Worm (Caenorhabditis elegans) whole organism, young adult: ENCODE data around the gene sri-24.
"Not testable (repeated sequence)": the region's sequence is repeated elsewhere in the genome, so short reads cannot be mapped to it uniquely, and the experiment has no call there.

ENCODE experiments used
- C17E4.6 ChIP-seq: fragments of 200-800 bp; sonication (Bioruptor generic); IDR thresholded peaks from 2 replicates; pipeline ENCODE4 v1.3.6; 2022; ENCODE audit warnings: missing genetic modification reagents, missing genetic modification characterization, missing compliant biosample characterization
- F55B11.4 ChIP-seq: sonication (generic microtip); optimal IDR thresholded peaks from 2 replicates; lab custom pipeline; 2016; ENCODE audit warnings: missing compliant biosample characterization, missing genetic modification characterization, borderline replicate concordance; ENCODE audit not compliant: insufficient read depth
- T26A5.8 ChIP-seq: sonication (generic microtip); optimal IDR thresholded peaks from 2 replicates; lab custom pipeline; 2016; ENCODE audit warnings: missing genetic modification characterization, missing compliant biosample characterization
- Y53F4B.3 ChIP-seq: fragments of 200-800 bp; sonication (Bioruptor generic); IDR thresholded peaks from 2 replicates; pipeline ENCODE4 v1.3.6; 2022; ENCODE audit warnings: missing genetic modification reagents, missing genetic modification characterization, missing compliant biosample characterization
- ama-1 ChIP-seq, 3 experiments: fragments of 150-350 bp in 1 of 3; sonication (generic microtip) in 2 of 3; optimal IDR thresholded peaks; 2 replicates each; lab custom pipeline; 2014 to 2018; ENCODE audit warnings: missing biosample characterization in 2 of 3, missing genetic modification characterization in 2 of 3, missing genetic modification reagents in 2 of 3
- athp-1 ChIP-seq: sonication (generic microtip); optimal IDR thresholded peaks from 2 replicates; lab custom pipeline; 2017; ENCODE audit warnings: mild to moderate bottlenecking, missing genetic modification characterization, missing compliant biosample characterization
- attf-3 ChIP-seq: fragments of 200-800 bp; sonication (Bioruptor generic); conservative IDR thresholded peaks from 2 replicates; pipeline ENCODE4 v1.3.6; 2022; ENCODE audit warnings: missing genetic modification reagents, missing genetic modification characterization, missing compliant biosample characterization
- ccch-3 ChIP-seq: fragments of 200-800 bp; sonication (Bioruptor generic); optimal IDR thresholded peaks from 2 replicates; lab custom pipeline; 2018; ENCODE audit warnings: mild to moderate bottlenecking, missing genetic modification characterization, missing compliant biosample characterization
- ceh-100 ChIP-seq: fragments of 200-800 bp; sonication (Bioruptor generic); IDR thresholded peaks from 2 replicates; pipeline ENCODE4 v1.3.6; 2022; ENCODE audit warnings: missing genetic modification reagents, missing genetic modification characterization, missing compliant biosample characterization
- ceh-58 ChIP-seq: fragments of 200-800 bp; sonication (Bioruptor generic); IDR thresholded peaks from 2 replicates; pipeline ENCODE4 v1.3.6; 2022; ENCODE audit warnings: missing genetic modification characterization, missing compliant biosample characterization
- die-1 ChIP-seq: sonication (generic microtip); optimal IDR thresholded peaks from 2 replicates; lab custom pipeline; 2016; ENCODE audit warnings: missing genotype, mild to moderate bottlenecking, missing genetic modification characterization, missing compliant biosample characterization
- dox-1 ChIP-seq: fragments of 200-800 bp; sonication (Bioruptor generic); IDR thresholded peaks from 2 replicates; pipeline ENCODE4 v1.3.6; 2022; ENCODE audit warnings: missing genetic modification reagents, missing genetic modification characterization, missing compliant biosample characterization
- dpff-1 ChIP-seq: sonication (generic microtip); optimal IDR thresholded peaks from 2 replicates; lab custom pipeline; 2017; ENCODE audit warnings: mild to moderate bottlenecking, missing genetic modification characterization, missing compliant biosample characterization
- egl-44 ChIP-seq: fragments of 200-800 bp; sonication (Bioruptor generic); IDR thresholded peaks from 2 replicates; pipeline ENCODE4 v1.3.6; 2022; ENCODE audit warnings: missing genetic modification reagents, missing genetic modification characterization, missing compliant biosample characterization
- egrh-3 ChIP-seq: fragments of 200-800 bp; sonication (Bioruptor generic); IDR thresholded peaks from 2 replicates; pipeline ENCODE4 v1.3.6; 2022; ENCODE audit warnings: missing genetic modification reagents, missing genetic modification characterization, missing compliant biosample characterization
- hlh-26 ChIP-seq: fragments of 200-800 bp; sonication (Bioruptor generic); conservative IDR thresholded peaks from 2 replicates; pipeline ENCODE4 v1.3.6; 2022; ENCODE audit warnings: missing genetic modification reagents, missing genetic modification characterization, missing compliant biosample characterization
- hmg-20 ChIP-seq: fragments of 200-800 bp; sonication (Bioruptor generic); IDR thresholded peaks from 2 replicates; pipeline ENCODE4 v1.3.6; 2022; ENCODE audit warnings: missing genetic modification reagents, missing genetic modification characterization, missing compliant biosample characterization
- lir-1 ChIP-seq: fragments of 200-800 bp; sonication (Bioruptor generic); conservative IDR thresholded peaks from 2 replicates; pipeline ENCODE4 v1.3.6; 2022; ENCODE audit warnings: missing genetic modification reagents, missing genetic modification characterization, missing compliant biosample characterization
- lsl-1 ChIP-seq: fragments of 200-800 bp; sonication (Bioruptor generic); optimal IDR thresholded peaks from 2 replicates; lab custom pipeline; 2018; ENCODE audit warnings: mild to moderate bottlenecking, missing genetic modification characterization, moderate library complexity, missing compliant biosample characterization
- madf-10 ChIP-seq: sonication (generic microtip); optimal IDR thresholded peaks from 2 replicates; lab custom pipeline; 2016; ENCODE audit warnings: mild to moderate bottlenecking, missing genetic modification characterization, missing compliant biosample characterization
- madf-6 ChIP-seq: fragments of 200-800 bp; sonication (Bioruptor generic); IDR thresholded peaks from 2 replicates; pipeline ENCODE4 v1.3.6; 2022; ENCODE audit warnings: missing genetic modification reagents, missing genetic modification characterization, missing compliant biosample characterization
- nfya-1 ChIP-seq: sonication (generic microtip); optimal IDR thresholded peaks from 2 replicates; lab custom pipeline; 2017; ENCODE audit warnings: antibody characterized with exemption, missing compliant biosample characterization, missing genetic modification characterization, borderline replicate concordance; ENCODE audit not compliant: insufficient read depth
- pha-4 ChIP-seq: fragments of 150-350 bp; sonication (generic microtip); optimal IDR thresholded peaks from 2 replicates; lab custom pipeline; 2014; ENCODE audit warnings: missing biosample characterization, missing genetic modification reagents, missing genetic modification characterization
- rcor-1 ChIP-seq: fragments of 200-800 bp; sonication (Bioruptor generic); IDR thresholded peaks from 2 replicates; pipeline ENCODE4 v1.3.6; 2022; ENCODE audit warnings: missing genetic modification reagents, missing genetic modification characterization, missing compliant biosample characterization
- rpc-1 ChIP-seq, 2 experiments: fragments of 150-350 bp in 1 of 2; sonication (generic microtip) in 1 of 2; optimal IDR thresholded peaks; 2 replicates each; lab custom pipeline; 2014 to 2018; ENCODE audit warnings: missing biosample characterization in 1 of 2, missing genetic modification characterization in 1 of 2, missing genetic modification reagents in 1 of 2, missing genotype in 1 of 2
- snpc-1.1 ChIP-seq: sonication (generic microtip); optimal IDR thresholded peaks from 2 replicates; lab custom pipeline; 2017; ENCODE audit warnings: missing genetic modification characterization, mild to moderate bottlenecking, missing compliant biosample characterization, antibody characterized with exemption, moderate library complexity, missing genotype, missing genetic modification reagents; ENCODE audit not compliant: insufficient read depth
- snpc-3.4 ChIP-seq: sonication (generic microtip); optimal IDR thresholded peaks from 2 replicates; lab custom pipeline; 2017; ENCODE audit warnings: missing genetic modification characterization, mild to moderate bottlenecking, missing compliant biosample characterization, antibody characterized with exemption, moderate library complexity, missing genotype, missing genetic modification reagents
- snpc-4 ChIP-seq, 5 experiments: fragments of 150-350 bp in 1 of 5; sonication (generic microtip) in 4 of 5; optimal IDR thresholded peaks; 2 replicates each; lab custom pipeline; 2014 to 2018; ENCODE audit warnings: missing genetic modification characterization in 5 of 5, missing biosample characterization in 3 of 5, antibody characterized with exemption in 2 of 5, mild to moderate bottlenecking in 2 of 5, missing compliant biosample characterization in 2 of 5, missing genotype in 2 of 5, moderate library complexity in 2 of 5, missing genetic modification reagents in 1 of 5
- tbp1 ChIP-seq: fragments of 200-800 bp; sonication (Bioruptor generic); optimal IDR thresholded peaks from 2 replicates; lab custom pipeline; 2018; ENCODE audit warnings: mild to moderate bottlenecking, missing genetic modification characterization, missing compliant biosample characterization
- ztf-22 ChIP-seq: fragments of 200-800 bp; sonication (Bioruptor generic); optimal IDR thresholded peaks from 2 replicates; lab custom pipeline; 2018; ENCODE audit warnings: mild to moderate bottlenecking, missing genetic modification characterization, moderate library complexity, missing compliant biosample characterization
- ztf-26 ChIP-seq: sonication (generic microtip); optimal IDR thresholded peaks from 2 replicates; lab custom pipeline; 2017; ENCODE audit warnings: missing genetic modification characterization, missing compliant biosample characterization
- ztf-3 ChIP-seq: fragments of 200-800 bp; sonication (Bioruptor generic); optimal IDR thresholded peaks from 2 replicates; lab custom pipeline; 2018; ENCODE audit warnings: mild to moderate bottlenecking, missing genetic modification characterization, missing compliant biosample characterization

Gene sri-24

DNA sequence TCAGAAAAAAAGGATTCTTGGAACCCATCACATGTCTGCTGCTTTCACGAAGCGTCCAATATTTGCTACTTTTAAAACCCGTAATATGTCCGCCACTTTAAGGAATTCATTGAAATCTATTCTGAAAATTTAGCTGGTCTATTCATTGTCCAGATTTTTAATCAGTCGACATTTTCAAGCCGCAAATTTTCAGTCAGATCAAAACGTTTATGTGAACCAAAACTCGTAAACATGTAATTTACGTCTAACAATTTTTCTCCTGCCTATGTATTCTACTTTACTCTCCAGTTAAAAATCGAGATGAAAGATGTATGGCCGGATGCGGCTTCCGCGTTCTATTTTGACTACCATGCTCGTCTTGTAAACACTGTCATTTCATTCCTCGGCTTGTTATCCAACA lies 14.0 kb upstream of the sri-24 start, which contains the start of gene srw-1:
TSS of gene srw-1 (plus strand) at position 301 of the 400 bp plus-strand sequence.
- no peak for TF ChIP-seq ztf-26 (tag; lab: Kevin White, UChicago)
- no peak for TF ChIP-seq egl-44
- TF ChIP-seq ztf-3 (GFP tag; lab: Kevin White, UChicago) = no peak
- TF ChIP-seq pha-4 = no peak
- TF ChIP-seq snpc-4 (GFP tag; optimal IDR thresholded peaks at IDR 0.05; lab: Kevin White, UChicago) = no peak
- no peak for TF ChIP-seq snpc-4 (tag; optimal IDR thresholded peaks at IDR 0.05; lab: Kevin White, UChicago)
- no peak for TF ChIP-seq egrh-3 (GFP tag; lab: Robert Waterston, UW)
- TF ChIP-seq nfya-1 = no peak
- no peak for TF ChIP-seq ama-1 (optimal IDR thresholded peaks at IDR 0.05; lab: Kevin White, UChicago)
- TF ChIP-seq ama-1 (GFP tag; optimal IDR thresholded peaks at IDR 0.05; lab: Kevin White, UChicago) = no peak
- no peak for TF ChIP-seq tbp1
- TF ChIP-seq C17E4.6 = no peak
- no peak for TF ChIP-seq madf-10 (tag; lab: Kevin White, UChicago)
- no peak for TF ChIP-seq dpff-1 (tag; lab: Kevin White, UChicago)
- no peak for TF ChIP-seq ceh-100 (GFP tag; lab: Robert Waterston, UW)

DNA sequence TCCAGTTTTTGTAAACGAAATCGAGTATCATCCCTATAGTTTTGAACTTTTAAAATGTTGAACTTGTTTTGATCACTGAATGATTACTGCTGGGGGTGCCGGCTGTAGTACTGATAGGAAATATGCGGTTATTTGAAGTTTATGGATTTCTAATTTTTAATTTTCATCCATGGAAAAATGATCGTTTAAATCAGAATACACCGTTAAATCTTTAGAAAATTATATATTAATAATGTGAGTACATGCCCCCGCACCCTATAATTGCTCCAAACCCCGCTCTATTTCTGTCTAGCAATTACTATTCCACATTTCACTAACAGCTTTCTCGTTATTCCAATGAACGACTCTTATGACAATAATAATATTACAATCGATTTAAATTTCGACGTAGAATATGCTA lies 12.2 kb upstream of the sri-24 start, which contains the start of gene Y75B12B.10:
TSS of gene Y75B12B.10 (plus strand) at position 301 of the 400 bp plus-strand sequence.
- TF ChIP-seq hlh-26 (GFP tag; lab: Robert Waterston, UW) = no peak
- no peak for TF ChIP-seq snpc-1.1 (tag; lab: Kevin White, UChicago)
- TF ChIP-seq T26A5.8 (tag; lab: Kevin White, UChicago) = no peak
- no peak for TF ChIP-seq Y53F4B.3 (GFP tag; lab: Robert Waterston, UW)
- no peak for TF ChIP-seq snpc-3.4 (tag; lab: Kevin White, UChicago)
- TF ChIP-seq lsl-1 (GFP tag; lab: Kevin White, UChicago) = no peak
- TF ChIP-seq ccch-3 (GFP tag; lab: Kevin White, UChicago) = no peak
- TF ChIP-seq die-1 (tag; lab: Kevin White, UChicago) = no peak
- no peak for TF ChIP-seq rpc-1 (optimal IDR thresholded peaks at IDR 0.05; lab: Kevin White, UChicago)
- TF ChIP-seq rpc-1 (tag; optimal IDR thresholded peaks at IDR 0.05; lab: Kevin White, UChicago) = no peak

ce11 chrV:15207681-15208080 lies 4.3 kb upstream of the sri-24 start, which contains the start of gene C41G6.12:
C41G6.12 (minus strand) TSS chrV:15207781.
- TF ChIP-seq madf-6 (GFP tag; lab: Robert Waterston, UW); F55B11.4 (tag; lab: Kevin White, UChicago); dox-1 (GFP tag; lab: Robert Waterston, UW): not testable (repeated sequence)

- TF ChIP-seq ceh-58, hmg-20, attf-3 (GFP tag; lab: Robert Waterston, UW): not testable (repeated sequence)
These were observed 3.2 kb downstream of the sri-24 start, which contains the start of gene sri-26 for ce11 chrV:15215175-15215574. sri-26 (plus strand) TSS chrV:15215475.

DNA sequence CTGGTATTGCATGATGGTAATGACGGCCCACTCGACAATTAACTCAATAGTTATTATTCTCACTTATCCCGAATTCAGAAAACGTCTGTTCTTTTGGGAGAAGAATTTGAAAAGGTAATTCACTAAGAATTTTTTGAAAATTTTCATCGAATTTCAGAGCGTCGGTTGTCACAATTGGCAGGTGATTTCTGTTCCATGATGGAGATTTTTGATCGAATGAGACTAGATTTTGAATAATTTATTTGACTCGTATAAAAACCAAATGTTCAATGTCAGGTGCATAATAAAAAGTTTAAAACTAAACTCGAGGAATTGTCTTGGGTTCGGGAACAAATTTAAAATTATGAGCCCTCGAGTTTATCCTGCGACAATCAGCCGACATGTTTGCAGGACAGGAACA lies 4.7 kb downstream of the sri-24 start, which contains the start of gene sri-25:
TSS of gene sri-25 (plus strand) at position 301 of the 400 bp plus-strand sequence.
- no peak for TF ChIP-seq athp-1 (tag; lab: Kevin White, UChicago)
- no peak for TF ChIP-seq snpc-4 (GFP tag; optimal IDR thresholded peaks at IDR 0.05; lab: Kevin White, UChicago)
- no peak for TF ChIP-seq snpc-4 (tag; optimal IDR thresholded peaks at IDR 0.05; lab: Kevin White, UChicago)
- TF ChIP-seq rcor-1 (GFP tag; lab: Robert Waterston, UW) = no peak
- TF ChIP-seq ztf-22 (GFP tag; lab: Kevin White, UChicago) = no peak
- no peak for TF ChIP-seq lir-1 (GFP tag; lab: Robert Waterston, UW)
- TF ChIP-seq tbp1 = no peak
- TF ChIP-seq, all 124 proteins: peak for 0
